Fruit fly (Drosophila melanogaster): ENCODE measurements around the gene RpL7-like.

RpL7-like gene

dm6 chr2L:12092719-12093118, 36.6 kb downstream of the RpL7-like start:
- TF ChIP-seq noc (tag; optimal IDR thresholded peaks at IDR 0.05) = no peak

- TF ChIP-seq noc (tag; optimal IDR thresholded peaks at IDR 0.05) = no peak
Measured at dm6 chr2L:12093652-12094051, 37.5 kb downstream of the RpL7-like start.

- TF ChIP-seq noc (tag; optimal IDR thresholded peaks at IDR 0.05) = no peak
Measured at dm6 chr2L:12096396-12096813, 40.3 kb downstream of the RpL7-like start, which contains the start of the genes CG6712 and Mt2. TSS of gene CG6712 (minus strand) at chr2L:12096511. TSS of gene Mt2 (plus strand) at chr2L:12096525.

dm6 chr2L:12097698-12098097, 41.6 kb downstream of the RpL7-like start, which contains the start of gene Ced-12:
TSS of gene Ced-12 (plus strand) at chr2L:12097838.
- no peak for TF ChIP-seq noc (tag; optimal IDR thresholded peaks at IDR 0.05)

dm6 chr2L:12103231-12104210, 47.4 kb downstream of the RpL7-like start, which contains the start of the genes Patsas and ThrRS:
TSS of gene Patsas (minus strand) at chr2L:12103285.
TSS of gene ThrRS (plus strand) at chr2L:12103751.
- TF ChIP-seq noc (tag; optimal IDR thresholded peaks at IDR 0.05) = peak; percentile 71

- no peak for TF ChIP-seq noc (tag; optimal IDR thresholded peaks at IDR 0.05)
Measured at dm6 chr2L:12107087-12107486, 51.0 kb downstream of the RpL7-like start.
